Worm (Caenorhabditis elegans): ENCODE results near the gene chil-16.

The chil-16 gene

ce11 chrII:9421969-9422368 is 19.8 kb downstream of the chil-16 start, which contains the start of gene M176.11:
Gene M176.11 (plus strand): TSS chrII:9422269.
- TF ChIP-seq lin-54 (GFP tag; optimal IDR thresholded peaks at IDR 0.05) = no peak
- no peak for TF ChIP-seq zim-3 (tag; optimal IDR thresholded peaks at IDR 0.05)
- no peak for TF ChIP-seq nfya-1 (tag; optimal IDR thresholded peaks at IDR 0.05; ENCODE audit: borderline replicate concordance, insufficient read depth)
- TF ChIP-seq madf-8 (GFP tag; conservative IDR thresholded peaks at IDR 0.05) = no peak
- no peak for TF ChIP-seq efl-1 (GFP tag; optimal IDR thresholded peaks at IDR 0.05)

- TF ChIP-seq nhr-80 (tag; optimal IDR thresholded peaks at IDR 0.05) = peak; percentile 28
- TF ChIP-seq atf-7 (tag; optimal IDR thresholded peaks at IDR 0.05) = no peak
These were observed 22.8 kb downstream of the chil-16 start for ce11 chrII:9418843-9419532.

ce11 chrII:9418065-9418567 is 23.6 kb downstream of the chil-16 start, which contains the start of the genes M176.4 and M176.16:
Gene M176.4 (plus strand): TSS chrII:9418365.
Gene M176.16 (plus strand): TSS chrII:9418517.
- TF ChIP-seq nhr-80 (tag; optimal IDR thresholded peaks at IDR 0.05) (peak; percentile 53), ekl-4 (GFP tag; IDR thresholded peaks at IDR 0.05) (no peak)

- TF ChIP-seq bed-2 (GFP tag; IDR thresholded peaks at IDR 0.05) = no peak
- no peak for TF ChIP-seq cebp-1 (GFP tag; IDR thresholded peaks at IDR 0.05)
- peak; percentile 55 for TF ChIP-seq cebp-1 (tag; optimal IDR thresholded peaks at IDR 0.05)
- TF ChIP-seq sea-2 (GFP tag; IDR thresholded peaks at IDR 0.05) = no peak
- TF ChIP-seq Y56A3A.18 (GFP tag; IDR thresholded peaks at IDR 0.05) = no peak
- TF ChIP-seq hmg-1.2 (GFP tag; IDR thresholded peaks at IDR 0.05) = peak; percentile 33; the same call in 1 of the 2 replicates
- TF ChIP-seq cebp-2 (GFP tag; IDR thresholded peaks at IDR 0.05) = no peak
- no peak for TF ChIP-seq ets-4 (GFP tag; optimal IDR thresholded peaks at IDR 0.05)
- no peak for TF ChIP-seq snpc-4 (GFP tag; optimal IDR thresholded peaks at IDR 0.05)
- peak in 1 of 4 experiments; percentile 21 for TF ChIP-seq snpc-4 (tag; optimal IDR thresholded peaks at IDR 0.05)
- peak; percentile 53 for TF ChIP-seq dox-1 (GFP tag; IDR thresholded peaks at IDR 0.05)
- TF ChIP-seq mcd-1 (GFP tag; IDR thresholded peaks at IDR 0.05) = peak; percentile 40; the same call in 1 of the 2 replicates
- TF ChIP-seq lin-54 (GFP tag; optimal IDR thresholded peaks at IDR 0.05) = peak; percentile 49
- TF ChIP-seq mel-28 (tag; optimal IDR thresholded peaks at IDR 0.05; ENCODE audit: borderline replicate concordance) = no peak
- TF ChIP-seq rcor-1 (GFP tag; IDR thresholded peaks at IDR 0.05) = peak; percentile 33; the same call in 1 of the 2 replicates
- TF ChIP-seq tbp1 (GFP tag; optimal IDR thresholded peaks at IDR 0.05) = peak; percentile 30
- peak; percentile 22 for TF ChIP-seq lsl-1 (GFP tag; optimal IDR thresholded peaks at IDR 0.05)
- TF ChIP-seq ccch-3 (GFP tag; optimal IDR thresholded peaks at IDR 0.05) = no peak
- TF ChIP-seq D2030.7 (GFP tag; IDR thresholded peaks at IDR 0.05) = 0 out of 2 replicates have a peak, but pooled peaks have one; percentile 34
- TF ChIP-seq attf-5 (GFP tag; optimal IDR thresholded peaks at IDR 0.05) = peak; percentile 32
- peak in 1 of 3 experiments; percentile 36 for TF ChIP-seq lin-35 (GFP tag; optimal IDR thresholded peaks at IDR 0.05)
- peak; percentile 93 for TF ChIP-seq ztf-18 (tag; optimal IDR thresholded peaks at IDR 0.05)
- TF ChIP-seq madf-6 (GFP tag; IDR thresholded peaks at IDR 0.05) = peak; percentile 51
- peak; percentile 25 for TF ChIP-seq ZK185.1 (tag; optimal IDR thresholded peaks at IDR 0.05; ENCODE audit: poor library complexity, severe bottlenecking)
- TF ChIP-seq F33H1.4 (GFP tag; IDR thresholded peaks at IDR 0.05) = peak; percentile 52
- peak; percentile 7 for TF ChIP-seq efl-1 (GFP tag; optimal IDR thresholded peaks at IDR 0.05)
- TF ChIP-seq nhr-80 (tag; optimal IDR thresholded peaks at IDR 0.05) = peak; percentile 74
- TF ChIP-seq B0019.2 (GFP tag; conservative IDR thresholded peaks at IDR 0.05) = no peak
- peak; percentile 23; the same call in 1 of the 2 replicates for TF ChIP-seq K11D2.4 (GFP tag; IDR thresholded peaks at IDR 0.05)
These were observed 25.1 kb downstream of the chil-16 start, which contains the start of the genes gss-1 and chch-3 for ce11 chrII:9416381-9417276. Gene gss-1 (minus strand): TSS chrII:9416431. Gene chch-3 (plus strand): TSS chrII:9417013.

All from whole organism, young adult.